Worm (Caenorhabditis elegans): ENCODE measurements around the gene dyla-1.

dyla-1 gene

ce11 chrX:16842935-16843334 is 2.1 kb downstream of the dyla-1 start (continued):
- TF ChIP-seq F39B2.1 (GFP tag; IDR thresholded peaks at IDR 0.05): no peak
- TF ChIP-seq K12H6.12 (tag; optimal IDR thresholded peaks at IDR 0.05): no peak
- TF ChIP-seq mxl-1 (tag; optimal IDR thresholded peaks at IDR 0.05): no peak

- TF ChIP-seq C06A6.2 (GFP tag; conservative IDR thresholded peaks at IDR 0.05) (no peak), ztf-6 (GFP tag; IDR thresholded peaks at IDR 0.05) (no peak), Y95B8A.8 (GFP tag; IDR thresholded peaks at IDR 0.05) (no peak), nhr-90 (tag; optimal IDR thresholded peaks at IDR 0.05) (no peak), ztf-28 (GFP tag; IDR thresholded peaks at IDR 0.05) (no peak), aptf-3 (GFP tag; IDR thresholded peaks at IDR 0.05) (no peak), ZK185.1 (tag; optimal IDR thresholded peaks at IDR 0.05; ENCODE audit: poor library complexity, severe bottlenecking) (no peak), F55B11.4 (tag; optimal IDR thresholded peaks at IDR 0.05; ENCODE audit: borderline replicate concordance, insufficient read depth) (no peak), sdz-38 (tag; optimal IDR thresholded peaks at IDR 0.05) (no peak), unc-62 (GFP tag; optimal IDR thresholded peaks at IDR 0.05) (no peak), fkh-3 (tag; optimal IDR thresholded peaks at IDR 0.05) (no peak), snpc-1.3 (tag; optimal IDR thresholded peaks at IDR 0.05; ENCODE audit: insufficient read depth) (no peak), xnd-1 (tag; optimal IDR thresholded peaks at IDR 0.05) (no peak), F33H1.4 (GFP tag; IDR thresholded peaks at IDR 0.05) (no peak), F10E7.11 (tag; optimal IDR thresholded peaks at IDR 0.05) (no peak), T26A5.8 (tag; optimal IDR thresholded peaks at IDR 0.05) (no peak), Y67H2A.10 (GFP tag; conservative IDR thresholded peaks at IDR 0.05) (no peak), ceh-27 (GFP tag; optimal IDR thresholded peaks at IDR 0.05) (no peak)
Measured at ce11 chrX:16844924-16845323, 4.1 kb downstream of the dyla-1 start, which contains the start of gene F41G4.8. Gene F41G4.8 (minus strand): TSS chrX:16845024.

ce11 chrX:16851372-16851771 is 10.5 kb downstream of the dyla-1 start:
- TF ChIP-seq egrh-3 (GFP tag; IDR thresholded peaks at IDR 0.05): peak; percentile 63
- TF ChIP-seq dox-1 (GFP tag; IDR thresholded peaks at IDR 0.05): peak; percentile 71
- 0 out of 2 replicates have a peak, but pooled peaks have one; percentile 26 for TF ChIP-seq nfyb-1 (GFP tag; IDR thresholded peaks at IDR 0.05)
- peak; percentile 97 for TF ChIP-seq hsf-1 (GFP tag; IDR thresholded peaks at IDR 0.05)

ce11 chrX:16859956-16860446 is 19.2 kb downstream of the dyla-1 start, which contains the start of gene T20F7.3:
Gene T20F7.3 (plus strand): TSS chrX:16860396.
- TF ChIP-seq nhr-80 (tag; optimal IDR thresholded peaks at IDR 0.05) (peak; percentile 65), Y67H2A.10 (GFP tag; conservative IDR thresholded peaks at IDR 0.05) (no peak)

- TF ChIP-seq unc-130 (GFP tag; optimal IDR thresholded peaks at IDR 0.05) (no peak), mel-28 (tag; optimal IDR thresholded peaks at IDR 0.05; ENCODE audit: borderline replicate concordance) (no peak), hlh-12 (tag; optimal IDR thresholded peaks at IDR 0.05) (no peak), lin-54 (GFP tag; optimal IDR thresholded peaks at IDR 0.05) (no peak), mcd-1 (GFP tag; IDR thresholded peaks at IDR 0.05) (no peak), ztf-28 (GFP tag; IDR thresholded peaks at IDR 0.05) (no peak), gei-17 (GFP tag; optimal IDR thresholded peaks at IDR 0.05) (no peak), tbp1 (GFP tag; optimal IDR thresholded peaks at IDR 0.05) (no peak), somi-1 (GFP tag; optimal IDR thresholded peaks at IDR 0.05) (no peak), C06A6.2 (GFP tag; conservative IDR thresholded peaks at IDR 0.05) (no peak), ceh-27 (GFP tag; optimal IDR thresholded peaks at IDR 0.05) (no peak), Y53G8AR.9 (GFP tag; conservative IDR thresholded peaks at IDR 0.05) (no peak), ztf-26 (tag; optimal IDR thresholded peaks at IDR 0.05) (no peak)
Measured at ce11 chrX:16863320-16863719, 22.5 kb downstream of the dyla-1 start.
